Fruit fly (Drosophila melanogaster) whole organism, embryonic: Measurements from ENCODE around the gene lectin-37Db.

Source experiments
- Bgb ChIP-seq: fragments of 200-800 bp; sonication (Bioruptor generic); IDR thresholded peaks from 2 replicates; pipeline ENCODE4 v1.3.6; 2022; ENCODE audit warnings: missing biosample characterization, missing genetic modification characterization; ENCODE audit not compliant: partially characterized antibody
- CG10209 ChIP-seq: fragments of 200-800 bp; sonication (Bioruptor generic); optimal IDR thresholded peaks from 3 replicates; lab custom pipeline; 2017; ENCODE audit warnings: missing biosample characterization, mild to moderate bottlenecking, missing genetic modification characterization, missing genetic modification reagents
- CG10959 ChIP-seq: fragments of 200-800 bp; sonication (Bioruptor generic); IDR thresholded peaks from 2 replicates; pipeline ENCODE4 v1.3.6; 2022; ENCODE audit warnings: missing biosample characterization, missing genetic modification characterization
- CG10979 ChIP-seq: fragments of 200-800 bp; sonication (Bioruptor generic); optimal IDR thresholded peaks from 2 replicates; lab custom pipeline; 2018; ENCODE audit warnings: missing biosample characterization, mild to moderate bottlenecking, missing genetic modification characterization, moderate library complexity
- CG11456 ChIP-seq: fragments of 200-800 bp; sonication (Bioruptor generic); IDR thresholded peaks from 3 replicates; pipeline ENCODE4 v1.3.6; 2022; ENCODE audit warnings: missing biosample characterization, missing genetic modification characterization
- CG11560 ChIP-seq: fragments of 200-800 bp; sonication (Bioruptor generic); IDR thresholded peaks from 3 replicates; pipeline ENCODE4 v1.3.6; 2022; ENCODE audit warnings: missing biosample characterization, missing genetic modification characterization
- CG13296 ChIP-seq: fragments of 200-800 bp; sonication (Bioruptor generic); optimal IDR thresholded peaks from 3 replicates; lab custom pipeline; 2018; ENCODE audit warnings: missing biosample characterization, mild to moderate bottlenecking, missing genetic modification characterization
- CG13624 ChIP-seq: fragments of 200-800 bp; sonication (Bioruptor generic); optimal IDR thresholded peaks from 2 replicates; lab custom pipeline; 2016; ENCODE audit warnings: missing biosample characterization, missing genetic modification characterization
- CG13894 ChIP-seq: fragments of 200-800 bp; sonication (Bioruptor generic); optimal IDR thresholded peaks from 3 replicates; lab custom pipeline; 2018; ENCODE audit warnings: missing biosample characterization, mild to moderate bottlenecking, missing genetic modification characterization, moderate library complexity
- CG1647 ChIP-seq: fragments of 200-800 bp; sonication (Bioruptor generic); optimal IDR thresholded peaks from 3 replicates; lab custom pipeline; 2016; ENCODE audit warnings: missing biosample characterization, missing genetic modification characterization
- CG1792 ChIP-seq: fragments of 200-800 bp; sonication (Bioruptor generic); optimal IDR thresholded peaks from 2 replicates; lab custom pipeline; 2016; ENCODE audit warnings: missing biosample characterization, missing genetic modification characterization
- CG2129 ChIP-seq: fragments of 200-800 bp; sonication (Bioruptor generic); IDR thresholded peaks from 2 replicates; pipeline ENCODE4 v1.3.6; 2022; ENCODE audit warnings: missing biosample characterization, missing genetic modification characterization; ENCODE audit not compliant: partially characterized antibody
- CG30431 ChIP-seq: fragments of 200-800 bp; sonication (Bioruptor generic); optimal IDR thresholded peaks from 2 replicates; lab custom pipeline; 2017; ENCODE audit warnings: missing biosample characterization, missing genetic modification characterization
- CG31388 ChIP-seq: fragments of 200-800 bp; sonication (Bioruptor generic); optimal IDR thresholded peaks from 2 replicates; lab custom pipeline; 2016; ENCODE audit warnings: missing biosample characterization, missing genetic modification characterization
- CG32772 ChIP-seq: fragments of 200-800 bp; sonication (Bioruptor generic); IDR thresholded peaks from 2 replicates; pipeline ENCODE4 v1.3.6; 2022; ENCODE audit warnings: missing biosample characterization, missing genetic modification characterization
- CG3281 ChIP-seq: fragments of 200-800 bp; sonication (Bioruptor generic); optimal IDR thresholded peaks from 3 replicates; lab custom pipeline; 2017; ENCODE audit warnings: missing biosample characterization, mild to moderate bottlenecking, missing genetic modification characterization
- CG3726 ChIP-seq: fragments of 200-800 bp; sonication (Bioruptor generic); IDR thresholded peaks from 3 replicates; pipeline ENCODE4, ENCODE4 v1.3.6; 2022; ENCODE audit warnings: missing biosample characterization, missing genetic modification characterization
- CG3838 ChIP-seq: fragments of 200-800 bp; sonication (Bioruptor generic); optimal IDR thresholded peaks from 3 replicates; lab custom pipeline; 2016; ENCODE audit warnings: missing biosample characterization, missing genetic modification characterization
- CG3995 ChIP-seq: fragments of 200-800 bp; sonication (Bioruptor generic); optimal IDR thresholded peaks from 3 replicates; lab custom pipeline; 2016; ENCODE audit warnings: missing biosample characterization, missing genetic modification characterization
- CG7271 ChIP-seq: fragments of 200-800 bp; sonication (Bioruptor generic); optimal IDR thresholded peaks from 2 replicates; lab custom pipeline; 2018; ENCODE audit warnings: missing biosample characterization, mild to moderate bottlenecking, missing genetic modification characterization, moderate library complexity
- CG9727 ChIP-seq: fragments of 200-800 bp; sonication (Bioruptor generic); optimal IDR thresholded peaks from 3 replicates; lab custom pipeline; 2017; ENCODE audit warnings: missing biosample characterization, mild to moderate bottlenecking, missing genetic modification characterization
- CrebB ChIP-seq: fragments of 200-800 bp; sonication (Bioruptor generic); optimal IDR thresholded peaks from 3 replicates; lab custom pipeline; 2018; ENCODE audit warnings: missing biosample characterization, mild to moderate bottlenecking, missing genetic modification characterization
- D19A ChIP-seq: fragments of 200-800 bp; optimal IDR thresholded peaks from 3 replicates; lab custom pipeline; 2019; ENCODE audit warnings: missing biosample characterization, mild to moderate bottlenecking, missing genetic modification characterization, moderate library complexity
- Dad ChIP-seq: fragments of 200-800 bp; sonication (Bioruptor generic); optimal IDR thresholded peaks from 3 replicates; lab custom pipeline; 2016; ENCODE audit warnings: missing biosample characterization, missing genetic modification characterization
- Hmx ChIP-seq: fragments of 200-800 bp; sonication (Bioruptor generic); optimal IDR thresholded peaks from 2 replicates; lab custom pipeline; 2016; ENCODE audit warnings: missing biosample characterization, missing genetic modification characterization
- Kr ChIP-seq: fragments of 200-800 bp; sonication (Bioruptor generic); optimal IDR thresholded peaks from 2 replicates; lab custom pipeline; 2017; ENCODE audit warnings: missing biosample characterization, mild to moderate bottlenecking, missing genetic modification characterization
- Med ChIP-seq: fragments of 200-800 bp; sonication (Bioruptor generic); peaks from one replicate; lab custom pipeline; 2016; ENCODE audit warnings: missing biosample characterization, missing genetic modification characterization, mild to moderate bottlenecking, inconsistent platforms, moderate library complexity
- NfI ChIP-seq: fragments of 200-800 bp; sonication (Bioruptor generic); optimal IDR thresholded peaks from 3 replicates; lab custom pipeline; 2018; ENCODE audit warnings: missing biosample characterization, mild to moderate bottlenecking, missing genetic modification characterization, moderate library complexity
- Ssrp ChIP-seq: fragments of 200-800 bp; sonication (Bioruptor generic); optimal IDR thresholded peaks from 2 replicates; lab custom pipeline; 2018; ENCODE audit warnings: missing biosample characterization, mild to moderate bottlenecking, missing genetic modification characterization, moderate library complexity
- Trl ChIP-seq, 3 experiments: fragments of >200 bp in 2 of 3; fragments of 200-800 bp in 1 of 3; sonication (Bioruptor generic) in 1 of 3; optimal IDR thresholded peaks; 2 replicates in 1 of 3; 3 replicates in 2 of 3; lab custom pipeline; 2016 to 2017; ENCODE audit warnings: missing biosample characterization in 1 of 3, missing genetic modification characterization in 1 of 3
- ac ChIP-seq: fragments of 200-800 bp; sonication (Bioruptor generic); optimal IDR thresholded peaks from 3 replicates; lab custom pipeline; 2017; ENCODE audit warnings: missing biosample characterization, mild to moderate bottlenecking, missing genetic modification characterization
- bcd ChIP-seq: fragments of 200-800 bp; sonication (Bioruptor generic); optimal IDR thresholded peaks from 2 replicates; lab custom pipeline; 2017; ENCODE audit warnings: missing biosample characterization, mild to moderate bottlenecking, missing genetic modification characterization
- chinmo ChIP-seq: fragments of 200-800 bp; sonication (Bioruptor generic); IDR thresholded peaks from 4 replicates; pipeline ENCODE4 v1.3.6; 2022; ENCODE audit warnings: missing biosample characterization, missing genetic modification characterization; ENCODE audit not compliant: partially characterized antibody
- ci ChIP-seq: fragments of 200-800 bp; sonication (Bioruptor generic); IDR thresholded peaks from 3 replicates; pipeline ENCODE4 v1.3.6; 2022; ENCODE audit warnings: missing biosample characterization, missing genetic modification characterization
- da ChIP-seq: fragments of 200-800 bp; sonication (Bioruptor generic); optimal IDR thresholded peaks from 2 replicates; lab custom pipeline; 2016; ENCODE audit warnings: missing biosample characterization, missing genetic modification characterization
- danr ChIP-seq: fragments of 200-800 bp; sonication (Bioruptor generic); IDR thresholded peaks from 2 replicates; pipeline ENCODE4 v1.3.6; 2022; ENCODE audit warnings: missing biosample characterization, missing genetic modification characterization
- esg ChIP-seq: fragments of 200-800 bp; sonication (Bioruptor generic); conservative IDR thresholded peaks from 2 replicates; pipeline ENCODE4 v1.3.6; 2022; ENCODE audit warnings: missing biosample characterization, missing genetic modification characterization
- ftz-f1 ChIP-seq: fragments of 200-800 bp; sonication (Bioruptor generic); optimal IDR thresholded peaks from 2 replicates; lab custom pipeline; 2016; ENCODE audit warnings: missing biosample characterization, missing genetic modification characterization
- gem ChIP-seq: fragments of 200-800 bp; sonication (Bioruptor generic); optimal IDR thresholded peaks from 2 replicates; lab custom pipeline; 2019; ENCODE audit warnings: missing biosample characterization, mild to moderate bottlenecking, missing genetic modification characterization, moderate library complexity
- ind ChIP-seq: fragments of 200-800 bp; sonication (Bioruptor generic); optimal IDR thresholded peaks from 3 replicates; lab custom pipeline; 2016; ENCODE audit warnings: missing biosample characterization, missing genetic modification characterization
- inv ChIP-seq: fragments of 200-800 bp; sonication (Bioruptor generic); IDR thresholded peaks from 2 replicates; pipeline ENCODE4 v1.3.6; 2022; ENCODE audit warnings: missing biosample characterization, missing genetic modification characterization; ENCODE audit not compliant: partially characterized antibody
- jigr1 ChIP-seq: fragments of 200-800 bp; sonication (Bioruptor generic); IDR thresholded peaks from 3 replicates; pipeline ENCODE4 v1.3.6; 2022; ENCODE audit warnings: missing biosample characterization, missing genetic modification characterization
- luna ChIP-seq: fragments of 200-800 bp; sonication (Bioruptor generic); optimal IDR thresholded peaks from 2 replicates; lab custom pipeline; 2016; ENCODE audit warnings: missing biosample characterization, missing genetic modification characterization
- nerfin-1 ChIP-seq: fragments of 200-800 bp; sonication (Bioruptor generic); optimal IDR thresholded peaks from 3 replicates; lab custom pipeline; 2019; ENCODE audit warnings: missing biosample characterization, mild to moderate bottlenecking, missing genetic modification characterization, moderate library complexity
- pros ChIP-seq: fragments of 200-800 bp; sonication (Bioruptor generic); optimal IDR thresholded peaks from 3 replicates; lab custom pipeline; 2019; ENCODE audit warnings: missing biosample characterization, mild to moderate bottlenecking, missing genetic modification characterization, moderate library complexity
- run ChIP-seq: fragments of 200-800 bp; sonication (Bioruptor generic); optimal IDR thresholded peaks from 3 replicates; lab custom pipeline; 2018; ENCODE audit warnings: missing biosample characterization, mild to moderate bottlenecking, missing genetic modification characterization
- sqz ChIP-seq: fragments of 200-800 bp; sonication (Bioruptor generic); optimal IDR thresholded peaks from 3 replicates; lab custom pipeline; 2018; ENCODE audit warnings: missing biosample characterization, mild to moderate bottlenecking, missing genetic modification characterization
- stc ChIP-seq: fragments of 200-800 bp; sonication (Bioruptor generic); IDR thresholded peaks from 2 replicates; pipeline ENCODE4 v1.3.6; 2022; ENCODE audit warnings: missing biosample characterization, missing genetic modification characterization
- tio ChIP-seq: fragments of 200-800 bp; sonication (Bioruptor generic); optimal IDR thresholded peaks from 2 replicates; lab custom pipeline; 2017; ENCODE audit warnings: missing biosample characterization, missing genetic modification characterization, inconsistent platforms
- unpg ChIP-seq: fragments of 200-800 bp; sonication (Bioruptor generic); optimal IDR thresholded peaks from 3 replicates; lab custom pipeline; 2018; ENCODE audit warnings: missing biosample characterization, mild to moderate bottlenecking, missing genetic modification characterization, moderate library complexity
- zf30C ChIP-seq: fragments of 200-800 bp; sonication (Bioruptor generic); optimal IDR thresholded peaks from 3 replicates; lab custom pipeline; 2018; ENCODE audit warnings: missing biosample characterization, mild to moderate bottlenecking, missing genetic modification characterization

The lectin-37Db gene

DNA sequence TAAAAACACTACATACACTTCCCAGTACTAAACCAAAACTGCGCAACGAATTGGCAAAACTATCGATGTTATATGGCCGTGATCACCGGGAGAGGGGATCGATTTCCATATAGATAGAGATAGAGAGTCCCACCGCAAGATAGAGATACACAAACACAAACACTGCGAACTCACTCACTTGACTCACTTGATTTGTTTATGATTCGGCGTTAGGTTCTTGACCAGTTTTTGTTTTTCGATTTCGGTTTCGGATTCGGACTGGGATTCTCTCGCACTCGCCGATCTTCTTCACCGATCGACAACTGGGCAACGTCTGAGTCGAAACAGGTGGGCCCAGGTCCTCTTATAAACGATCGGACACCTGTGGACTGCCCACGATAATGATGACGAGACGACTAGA lies 29.1 kb upstream of the lectin-37Db start, which contains the start of gene CG17549 (continued):
- no peak for TF ChIP-seq CG7271 (tag; lab: Kevin White, UChicago)
- TF ChIP-seq NfI (GFP tag; lab: Kevin White, UChicago) = no peak
- TF ChIP-seq CG11456 (GFP tag; lab: Robert Waterston, UW) = no peak
- TF ChIP-seq stc (GFP tag; lab: Robert Waterston, UW) = no peak
- TF ChIP-seq CG32772 (GFP tag; lab: Robert Waterston, UW) = no peak
- no peak for TF ChIP-seq CG11560 (tag; lab: Robert Waterston, UW)
- no peak for TF ChIP-seq CG30431
- TF ChIP-seq CG3838 (GFP tag; lab: Kevin White, UChicago) = no peak
- no peak for TF ChIP-seq pros
- TF ChIP-seq inv (GFP tag; lab: Robert Waterston, UW) = no peak
- TF ChIP-seq Bgb (GFP tag; lab: Robert Waterston, UW) = no peak; the same call in 1 of the 2 replicates
- TF ChIP-seq chinmo (GFP tag; lab: Robert Waterston, UW) = 0 out of 4 replicates have a peak, but pooled peaks have one; percentile 66
- TF ChIP-seq Kr (GFP tag; lab: Kevin White, UChicago) = no peak
- no peak for TF ChIP-seq CG10959 (GFP tag; lab: Robert Waterston, UW)
- TF ChIP-seq jigr1 (GFP tag; lab: Robert Waterston, UW) = no peak
- TF ChIP-seq bcd (GFP tag; lab: Kevin White, UChicago) = no peak
- TF ChIP-seq ftz-f1 = no peak
- TF ChIP-seq CG2129 (GFP tag; lab: Robert Waterston, UW) = no peak
- TF ChIP-seq ci (GFP tag; lab: Robert Waterston, UW) = no peak
- TF ChIP-seq unpg (GFP tag; lab: Kevin White, UChicago) = no peak
- TF ChIP-seq CG1792 (GFP tag; lab: Kevin White, UChicago) = no peak
- peak; percentile 74 for TF ChIP-seq Med (GFP tag; lab: Kevin White, UChicago)
- no peak for TF ChIP-seq nerfin-1 (tag; lab: Kevin White, UChicago)
- TF ChIP-seq ac (GFP tag; lab: Kevin White, UChicago) = no peak
- no peak for TF ChIP-seq CG1647 (GFP tag; lab: Kevin White, UChicago)
- TF ChIP-seq CG13624 = no peak
- no peak for TF ChIP-seq CG13296 (GFP tag; lab: Kevin White, UChicago)
- TF ChIP-seq esg (GFP tag; lab: Robert Waterston, UW) = no peak
- no peak for TF ChIP-seq Hmx
- no peak for TF ChIP-seq tio (GFP tag; lab: Kevin White, UChicago)
- no peak for TF ChIP-seq CG31388 (GFP tag; lab: Kevin White, UChicago)
- no peak for TF ChIP-seq zf30C (GFP tag; lab: Kevin White, UChicago)
- no peak for TF ChIP-seq luna (GFP tag; lab: Kevin White, UChicago)
- no peak for TF ChIP-seq D19A (tag; lab: Kevin White, UChicago)
- TF ChIP-seq Trl (optimal IDR thresholded peaks at IDR 0.05; lab: Kevin White, UChicago) = peak in 1 of 2 experiments; percentile 45
- TF ChIP-seq Trl (GFP tag; optimal IDR thresholded peaks at IDR 0.05; lab: Kevin White, UChicago) = no peak
- TF ChIP-seq CG3726 (GFP tag; lab: Robert Waterston, UW) = no peak
- no peak for TF ChIP-seq da (GFP tag; lab: Kevin White, UChicago)
- no peak for TF ChIP-seq CG3281 (GFP tag; lab: Kevin White, UChicago)
- TF ChIP-seq CG9727 (GFP tag; lab: Kevin White, UChicago) = no peak
- TF ChIP-seq danr (GFP tag; lab: Robert Waterston, UW) = no peak
- TF ChIP-seq CrebB (tag; lab: Kevin White, UChicago) = no peak
- TF ChIP-seq Ssrp (tag; lab: Kevin White, UChicago) = no peak
- TF ChIP-seq CG13894 (tag; lab: Kevin White, UChicago) = peak; percentile 85
- TF ChIP-seq ind = no peak
- TF ChIP-seq gem (tag; lab: Kevin White, UChicago) = no peak
- no peak for TF ChIP-seq CG10209 (GFP tag; lab: Kevin White, UChicago)
- no peak for TF ChIP-seq CG3995
- no peak for TF ChIP-seq sqz
- TF ChIP-seq CG10979 (tag; lab: Kevin White, UChicago) = no peak
- no peak for TF ChIP-seq run (tag; lab: Kevin White, UChicago)
- no peak for TF ChIP-seq Dad (GFP tag; lab: Kevin White, UChicago)
